Fruit fly (Drosophila melanogaster) whole organism, pupa: Measurements from ENCODE around the gene CG43233.

ENCODE experiments used
- CG10348 ChIP-seq: fragments of 200-800 bp; sonication (Bioruptor generic); IDR thresholded peaks from 2 replicates; pipeline ENCODE4 v1.3.6; 2022; ENCODE audit warnings: missing biosample characterization, missing genetic modification characterization
- CG12605 ChIP-seq: fragments of 200-800 bp; sonication (Bioruptor generic); IDR thresholded peaks from 2 replicates; pipeline ENCODE4 v1.3.6; 2022; ENCODE audit warnings: missing biosample characterization, missing genetic modification characterization
- CG13204 ChIP-seq: fragments of 200-800 bp; sonication (Bioruptor generic); optimal IDR thresholded peaks from 2 replicates; lab custom pipeline; 2018; ENCODE audit warnings: missing biosample characterization, mild to moderate bottlenecking, missing genetic modification characterization, moderate library complexity
- CG14655 ChIP-seq: fragments of 200-800 bp; sonication (Bioruptor generic); optimal IDR thresholded peaks from 3 replicates; lab custom pipeline; 2017; ENCODE audit warnings: mild to moderate bottlenecking, missing biosample characterization, missing genetic modification reagents, missing genetic modification characterization
- CG15710 ChIP-seq: fragments of 200-800 bp; sonication (Bioruptor generic); optimal IDR thresholded peaks from 2 replicates; lab custom pipeline; 2018; ENCODE audit warnings: missing biosample characterization, mild to moderate bottlenecking, missing genetic modification characterization, moderate library complexity
- CG17806 ChIP-seq: fragments of 200-800 bp; sonication (Bioruptor generic); optimal IDR thresholded peaks from 2 replicates; lab custom pipeline; 2018; ENCODE audit warnings: missing biosample characterization, mild to moderate bottlenecking, missing genetic modification characterization, moderate library complexity
- CG32121 ChIP-seq: fragments of 200-800 bp; sonication (Bioruptor generic); IDR thresholded peaks from 2 replicates; pipeline ENCODE4 v1.3.6; 2022; ENCODE audit warnings: missing biosample characterization, missing genetic modification characterization
- CG34367 ChIP-seq: fragments of 200-800 bp; sonication (Bioruptor generic); optimal IDR thresholded peaks from 2 replicates; lab custom pipeline; 2018; ENCODE audit warnings: missing biosample characterization, mild to moderate bottlenecking, missing genetic modification characterization
- CG4496 ChIP-seq: fragments of 200-800 bp; sonication (Bioruptor generic); IDR thresholded peaks from 3 replicates; pipeline ENCODE4 v1.3.6; 2022; ENCODE audit warnings: missing biosample characterization, missing genetic modification characterization
- CG8159 ChIP-seq: fragments of 200-800 bp; sonication (Bioruptor generic); optimal IDR thresholded peaks from 3 replicates; lab custom pipeline; 2018; ENCODE audit warnings: missing biosample characterization, mild to moderate bottlenecking, missing genetic modification characterization, moderate library complexity
- CG8301 ChIP-seq: fragments of 200-800 bp; sonication (Bioruptor generic); optimal IDR thresholded peaks from 2 replicates; lab custom pipeline; 2018; ENCODE audit warnings: missing biosample characterization, mild to moderate bottlenecking, missing genetic modification characterization
- CG9948 ChIP-seq: fragments of 200-800 bp; sonication (Bioruptor generic); optimal IDR thresholded peaks from 2 replicates; lab custom pipeline; 2018; ENCODE audit warnings: missing biosample characterization, mild to moderate bottlenecking, missing genetic modification characterization, moderate library complexity
- D1 ChIP-seq: fragments of 200-800 bp; sonication (Bioruptor generic); optimal IDR thresholded peaks from 2 replicates; lab custom pipeline; 2018; ENCODE audit warnings: missing biosample characterization, mild to moderate bottlenecking, missing genetic modification characterization, moderate library complexity
- EcR ChIP-seq: fragments of 200-800 bp; sonication (Bioruptor generic); optimal IDR thresholded peaks from 3 replicates; lab custom pipeline; 2019; ENCODE audit warnings: missing biosample characterization, missing genetic modification characterization, mild to moderate bottlenecking, moderate library complexity, missing genetic modification reagents
- Ets98B ChIP-seq: fragments of 200-800 bp; sonication (Bioruptor generic); IDR thresholded peaks from 2 replicates; pipeline ENCODE4 v1.3.6; 2022; ENCODE audit warnings: missing biosample characterization, missing genetic modification characterization
- Pif1A ChIP-seq: fragments of 200-800 bp; sonication (Bioruptor generic); optimal IDR thresholded peaks from 3 replicates; lab custom pipeline; 2016; ENCODE audit warnings: missing biosample characterization, missing genetic modification characterization
- Pif1B ChIP-seq: fragments of 200-800 bp; sonication (Bioruptor generic); optimal IDR thresholded peaks from 3 replicates; lab custom pipeline; 2016; ENCODE audit warnings: missing biosample characterization, missing genetic modification characterization
- Snoo ChIP-seq: fragments of 200-800 bp; sonication (Bioruptor generic); optimal IDR thresholded peaks from 3 replicates; lab custom pipeline; 2017; ENCODE audit warnings: missing biosample characterization, mild to moderate bottlenecking, missing genetic modification characterization, inconsistent platforms
- fd96Ca ChIP-seq: fragments of 200-800 bp; sonication (Bioruptor generic); IDR thresholded peaks from 3 replicates; pipeline ENCODE4 v1.3.6; 2022; ENCODE audit warnings: missing biosample characterization, missing genetic modification characterization
- gl ChIP-seq: fragments of 200-800 bp; sonication (Bioruptor generic); optimal IDR thresholded peaks from 2 replicates; lab custom pipeline; 2018; ENCODE audit warnings: missing biosample characterization, mild to moderate bottlenecking, missing genetic modification characterization
- rn ChIP-seq: fragments of 200-800 bp; sonication (Bioruptor generic); IDR thresholded peaks from 2 replicates; pipeline ENCODE4 v1.3.6; 2022; ENCODE audit warnings: missing biosample characterization, missing genetic modification characterization

CG43233 gene

dm6 chr2L:20481139-20481858 is 8.1 kb upstream of the CG43233 start:
- TF ChIP-seq CG12605 (GFP tag; lab: Robert Waterston, UW), result no peak
- TF ChIP-seq EcR, result peak; percentile 26

- TF ChIP-seq Pif1B (GFP tag; lab: Kevin White, UChicago) (no peak), CG10348 (GFP tag; lab: Robert Waterston, UW) (no peak), CG15710 (tag; lab: Kevin White, UChicago) (no peak), Snoo (tag; lab: Kevin White, UChicago) (no peak), D1 (tag; lab: Kevin White, UChicago) (no peak), EcR (no peak), Pif1A (no peak), CG34367 (tag; lab: Kevin White, UChicago) (no peak), CG17806 (no peak), CG14655 (GFP tag; lab: Kevin White, UChicago) (peak; percentile 23), CG8159 (tag; lab: Kevin White, UChicago) (peak; percentile 9), CG13204 (GFP tag; lab: Kevin White, UChicago) (no peak), fd96Ca (GFP tag; lab: Robert Waterston, UW) (peak; percentile 75; the same call in 2 of the 3 replicates), Ets98B (GFP tag; lab: Robert Waterston, UW) (peak; percentile 31; the same call in 1 of the 2 replicates), CG4496 (GFP tag; lab: Robert Waterston, UW) (peak; percentile 71), gl (tag; lab: Kevin White, UChicago) (no peak), CG32121 (GFP tag; lab: Robert Waterston, UW) (no peak; the same call in 1 of the 2 replicates), CG8301 (tag; lab: Kevin White, UChicago) (peak; percentile 37), CG12605 (GFP tag; lab: Robert Waterston, UW) (0 out of 2 replicates have a peak, but pooled peaks have one; percentile 18), rn (peak; percentile 29; the same call in 1 of the 2 replicates), CG9948 (tag; lab: Kevin White, UChicago) (no peak)
Observed at dm6 chr2L:20479694-20480093, 6.5 kb upstream of the CG43233 start.

- TF ChIP-seq Pif1A (no peak), CG34367 (tag; lab: Kevin White, UChicago) (no peak), CG9948 (tag; lab: Kevin White, UChicago) (peak; percentile 34), CG17806 (peak; percentile 12), D1 (tag; lab: Kevin White, UChicago) (no peak), CG13204 (GFP tag; lab: Kevin White, UChicago) (no peak), CG15710 (tag; lab: Kevin White, UChicago) (peak; percentile 36), CG8301 (tag; lab: Kevin White, UChicago) (peak; percentile 30), Ets98B (GFP tag; lab: Robert Waterston, UW) (no peak), CG8159 (tag; lab: Kevin White, UChicago) (peak; percentile 14), gl (tag; lab: Kevin White, UChicago) (no peak), CG12605 (GFP tag; lab: Robert Waterston, UW) (no peak), CG32121 (GFP tag; lab: Robert Waterston, UW) (peak; percentile 54; the same call in 1 of the 2 replicates), fd96Ca (GFP tag; lab: Robert Waterston, UW) (no peak), rn (no peak), Pif1B (GFP tag; lab: Kevin White, UChicago) (no peak), CG10348 (GFP tag; lab: Robert Waterston, UW) (no peak), EcR (no peak), CG4496 (GFP tag; lab: Robert Waterston, UW) (peak; percentile 32; the same call in 1 of the 3 replicates), Snoo (tag; lab: Kevin White, UChicago) (no peak), CG14655 (GFP tag; lab: Kevin White, UChicago) (peak; percentile 54)
Observed at dm6 chr2L:20478549-20479238, 5.5 kb upstream of the CG43233 start.

- TF ChIP-seq CG14655 (GFP tag; lab: Kevin White, UChicago) (no peak), CG32121 (GFP tag; lab: Robert Waterston, UW) (peak; percentile 42; the same call in 1 of the 2 replicates)
Observed at dm6 chr2L:20476718-20477277, 3.6 kb upstream of the CG43233 start.

DNA sequence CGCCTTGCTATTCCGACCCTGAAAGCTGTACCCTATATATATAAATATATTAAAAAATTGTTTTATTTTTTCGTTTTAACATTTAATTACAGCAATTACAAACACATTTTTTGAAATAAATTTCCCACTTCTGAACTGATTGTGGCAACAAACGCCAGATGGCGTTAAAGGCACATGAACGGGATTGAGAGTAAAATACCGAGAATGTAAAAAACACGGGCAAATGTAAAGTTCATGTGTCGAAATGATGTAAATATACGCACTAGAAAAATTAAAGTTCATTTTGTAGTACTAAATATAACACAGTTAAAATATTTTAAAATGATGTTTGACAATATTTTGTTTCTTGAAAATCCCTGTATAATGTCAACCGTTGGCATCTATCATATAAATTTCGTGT is 8.8 kb downstream of the CG43233 start:
- TF ChIP-seq fd96Ca (GFP tag; lab: Robert Waterston, UW), result no peak
- no peak for TF ChIP-seq Snoo (tag; lab: Kevin White, UChicago)
- peak; percentile 56 for TF ChIP-seq D1 (tag; lab: Kevin White, UChicago)
- no peak for TF ChIP-seq Pif1B (GFP tag; lab: Kevin White, UChicago)
- TF ChIP-seq gl (tag; lab: Kevin White, UChicago), result no peak
- no peak for TF ChIP-seq CG15710 (tag; lab: Kevin White, UChicago)
- TF ChIP-seq CG13204 (GFP tag; lab: Kevin White, UChicago), result no peak
- no peak for TF ChIP-seq rn
- TF ChIP-seq CG34367 (tag; lab: Kevin White, UChicago), result no peak
- peak; percentile 14 for TF ChIP-seq CG8159 (tag; lab: Kevin White, UChicago)
- no peak for TF ChIP-seq CG8301 (tag; lab: Kevin White, UChicago)
- TF ChIP-seq CG9948 (tag; lab: Kevin White, UChicago), result no peak
- no peak for TF ChIP-seq CG17806
- no peak for TF ChIP-seq CG12605 (GFP tag; lab: Robert Waterston, UW)
- no peak for TF ChIP-seq CG4496 (GFP tag; lab: Robert Waterston, UW)
- no peak for TF ChIP-seq EcR
- TF ChIP-seq CG32121 (GFP tag; lab: Robert Waterston, UW), result no peak
- TF ChIP-seq Pif1A, result no peak
- TF ChIP-seq Ets98B (GFP tag; lab: Robert Waterston, UW), result no peak
- TF ChIP-seq CG14655 (GFP tag; lab: Kevin White, UChicago), result peak; percentile 14
- no peak for TF ChIP-seq CG10348 (GFP tag; lab: Robert Waterston, UW)
